Worm (Caenorhabditis elegans): Measurements from ENCODE around the gene rps-30.

- no peak for TF ChIP-seq ama-1 (optimal IDR thresholded peaks at IDR 0.05)
- TF ChIP-seq sea-1 (GFP tag; conservative IDR thresholded peaks at IDR 0.05): no peak
- TF ChIP-seq scrt-1 (GFP tag; IDR thresholded peaks at IDR 0.05): no peak
- TF ChIP-seq hmg-4 (GFP tag; optimal IDR thresholded peaks at IDR 0.05): no peak
- TF ChIP-seq aly-1 (tag; optimal IDR thresholded peaks at IDR 0.05): no peak
- TF ChIP-seq hmbx-1 (tag; optimal IDR thresholded peaks at IDR 0.05): no peak
- no peak for TF ChIP-seq flt-1 (GFP tag; IDR thresholded peaks at IDR 0.05)
- no peak for TF ChIP-seq ceh-36 (tag; optimal IDR thresholded peaks at IDR 0.05)
These were observed 43.1 kb upstream of the rps-30 start for ce11 chrV:7733240-7733765.

All from whole organism, early embryonic.